Worm (Caenorhabditis elegans) whole organism, early embryonic: ENCODE measurements around the gene F31D4.5.

Source experiments
- B0310.2 ChIP-seq: sonication (generic microtip); optimal IDR thresholded peaks from 2 replicates; lab custom pipeline; 2016; ENCODE audit warnings: mild to moderate bottlenecking, missing genetic modification characterization, missing compliant biosample characterization
- F13C5.2 ChIP-seq: sonication (generic microtip); optimal IDR thresholded peaks from 2 replicates; lab custom pipeline; 2017; ENCODE audit warnings: mild to moderate bottlenecking, missing genetic modification characterization, inconsistent platforms, missing compliant biosample characterization
- aly-1 ChIP-seq: sonication (generic microtip); optimal IDR thresholded peaks from 2 replicates; lab custom pipeline; 2016; ENCODE audit warnings: missing genetic modification characterization, missing compliant biosample characterization
- ceh-13 ChIP-seq: fragments of 200-800 bp; sonication (Bioruptor generic); optimal IDR thresholded peaks from 2 replicates; lab custom pipeline; 2018; ENCODE audit warnings: mild to moderate bottlenecking, missing genetic modification characterization, missing compliant biosample characterization
- ceh-36 ChIP-seq: sonication (generic microtip); optimal IDR thresholded peaks from 2 replicates; lab custom pipeline; 2016; ENCODE audit warnings: missing genetic modification characterization, inconsistent platforms, missing compliant biosample characterization
- ets-7 ChIP-seq: sonication (generic microtip); optimal IDR thresholded peaks from 2 replicates; lab custom pipeline; 2016; ENCODE audit warnings: missing genotype, missing genetic modification characterization, missing compliant biosample characterization
- flt-1 ChIP-seq: fragments of 200-800 bp; sonication (Bioruptor generic); IDR thresholded peaks from 2 replicates; pipeline ENCODE4 v1.3.6; 2022; ENCODE audit warnings: missing genetic modification characterization, missing compliant biosample characterization
- hmg-4 ChIP-seq: fragments of 200-800 bp; sonication (Bioruptor generic); optimal IDR thresholded peaks from 2 replicates; lab custom pipeline; 2018; ENCODE audit warnings: mild to moderate bottlenecking, missing genetic modification characterization, missing compliant biosample characterization
- hnd-1 ChIP-seq: sonication (generic microtip); optimal IDR thresholded peaks from 2 replicates; lab custom pipeline; 2016; ENCODE audit warnings: missing genetic modification characterization, missing compliant biosample characterization
- pes-1 ChIP-seq: fragments of 200-800 bp; sonication (Bioruptor generic); IDR thresholded peaks from 2 replicates; pipeline ENCODE4 v1.3.6; 2022; ENCODE audit warnings: missing genetic modification reagents, missing genetic modification characterization, missing compliant biosample characterization
- scrt-1 ChIP-seq: fragments of 200-800 bp; sonication (Bioruptor generic); IDR thresholded peaks from 2 replicates; pipeline ENCODE4 v1.3.6; 2022; ENCODE audit warnings: missing genetic modification characterization, missing compliant biosample characterization
- sea-1 ChIP-seq: fragments of 200-800 bp; sonication (Bioruptor generic); conservative IDR thresholded peaks from 2 replicates; pipeline ENCODE4 v1.3.6; 2022; ENCODE audit warnings: missing genetic modification characterization, missing compliant biosample characterization
- tbx-11 ChIP-seq: fragments of 200-800 bp; sonication (Bioruptor generic); IDR thresholded peaks from 2 replicates; pipeline ENCODE4 v1.3.6; 2022; ENCODE audit warnings: missing genetic modification characterization, missing compliant biosample characterization
- tbx-37 ChIP-seq: fragments of 200-800 bp; sonication (Bioruptor generic); conservative IDR thresholded peaks from 2 replicates; pipeline ENCODE4 v1.3.6; 2022; ENCODE audit warnings: missing genetic modification reagents, missing genetic modification characterization, missing compliant biosample characterization
- tra-4 ChIP-seq: sonication (generic microtip); optimal IDR thresholded peaks from 2 replicates; lab custom pipeline; 2017; ENCODE audit warnings: missing genetic modification characterization, missing compliant biosample characterization

The F31D4.5 gene

ce11 chrV:20903167-20904093 is 49.6 kb downstream of the F31D4.5 start, which contains the start of gene amx-3:
Gene amx-3, minus strand, starts transcription at chrV:20903714.
- TF ChIP-seq flt-1 (GFP tag; lab: Robert Waterston, UW), result no peak
- no peak for TF ChIP-seq pes-1 (GFP tag; lab: Robert Waterston, UW)
- no peak for TF ChIP-seq ceh-13 (GFP tag; lab: Kevin White, UChicago)
- no peak for TF ChIP-seq hnd-1
- no peak for TF ChIP-seq ceh-36
- TF ChIP-seq tra-4 (tag; lab: Kevin White, UChicago), result no peak

- TF ChIP-seq aly-1 (no peak), tra-4 (tag; lab: Kevin White, UChicago) (no peak), F13C5.2 (tag; lab: Kevin White, UChicago) (no peak), tbx-11 (GFP tag; lab: Robert Waterston, UW) (no peak), scrt-1 (GFP tag; lab: Robert Waterston, UW) (no peak), tbx-37 (GFP tag; lab: Robert Waterston, UW) (no peak), hmg-4 (GFP tag; lab: Kevin White, UChicago) (no peak), ets-7 (tag; lab: Kevin White, UChicago) (no peak), flt-1 (GFP tag; lab: Robert Waterston, UW) (no peak), ceh-13 (GFP tag; lab: Kevin White, UChicago) (no peak), sea-1 (GFP tag; lab: Robert Waterston, UW) (no peak), ceh-36 (no peak), B0310.2 (no peak), hnd-1 (no peak)
Measured at ce11 chrV:20904094-20904268, 50.1 kb downstream of the F31D4.5 start, which contains the start of gene acs-12. Gene acs-12, plus strand, starts transcription at chrV:20904169.

- TF ChIP-seq tbx-37 (GFP tag; lab: Robert Waterston, UW) (no peak), tbx-11 (GFP tag; lab: Robert Waterston, UW) (no peak)
Measured at ce11 chrV:20906977-20907376, 53.1 kb downstream of the F31D4.5 start.
